Fruit fly (Drosophila melanogaster): ENCODE data around the gene milt.

The milt gene

dm6 chr2L:7013157-7013556 is 24.5 kb upstream of the milt start, which contains the start of gene CG43322:
TSS of gene CG43322 (plus strand) at chr2L:7013396.
- no peak for TF ChIP-seq CG6791 (GFP tag; IDR thresholded peaks at IDR 0.05; ENCODE audit: partially characterized antibody)
- TF ChIP-seq nmo (GFP tag; optimal IDR thresholded peaks at IDR 0.05) = no peak
- no peak for TF ChIP-seq CG12942 (GFP tag; optimal IDR thresholded peaks at IDR 0.05)
- TF ChIP-seq CG11504 (tag; optimal IDR thresholded peaks at IDR 0.05) = no peak
- TF ChIP-seq Dp (GFP tag; optimal IDR thresholded peaks at IDR 0.05) = peak; percentile 35
- no peak for TF ChIP-seq Dfd (GFP tag; optimal IDR thresholded peaks at IDR 0.05)
- TF ChIP-seq CG15479 (GFP tag; optimal IDR thresholded peaks at IDR 0.05) = no peak
- TF ChIP-seq CG8944 (GFP tag; optimal IDR thresholded peaks at IDR 0.05) = no peak
- no peak for TF ChIP-seq gsb-n (tag; optimal IDR thresholded peaks at IDR 0.05)
- no peak for TF ChIP-seq pum (GFP tag; optimal IDR thresholded peaks at IDR 0.05)
- no peak for TF ChIP-seq ERR (GFP tag; optimal IDR thresholded peaks at IDR 0.05)
- no peak for TF ChIP-seq BtbVII (GFP tag; optimal IDR thresholded peaks at IDR 0.05)
- no peak for TF ChIP-seq CG3281 (GFP tag; optimal IDR thresholded peaks at IDR 0.05)
- no peak for TF ChIP-seq Gug (GFP tag; IDR thresholded peaks at IDR 0.05)
- no peak for TF ChIP-seq CHES-1-like (GFP tag; optimal IDR thresholded peaks at IDR 0.05)
- TF ChIP-seq CG1792 (GFP tag; optimal IDR thresholded peaks at IDR 0.05) = no peak
- TF ChIP-seq trem (tag; optimal IDR thresholded peaks at IDR 0.05) = peak; percentile 18
- TF ChIP-seq salm (tag; optimal IDR thresholded peaks at IDR 0.05) = no peak
- TF ChIP-seq CG4360 (GFP tag; IDR thresholded peaks at IDR 0.05) = no peak
- no peak for TF ChIP-seq HmgZ (tag; optimal IDR thresholded peaks at IDR 0.05)
- TF ChIP-seq CG17912 (GFP tag; optimal IDR thresholded peaks at IDR 0.05) = no peak
- TF ChIP-seq CG2678 (tag; optimal IDR thresholded peaks at IDR 0.05) = no peak
- no peak for TF ChIP-seq HmgD (GFP tag; optimal IDR thresholded peaks at IDR 0.05)
- no peak for TF ChIP-seq hbn (GFP tag; IDR thresholded peaks at IDR 0.05; ENCODE audit: partially characterized antibody)
- no peak for TF ChIP-seq bab2 (GFP tag; optimal IDR thresholded peaks at IDR 0.05)
- TF ChIP-seq BEAF-32 (GFP tag; optimal IDR thresholded peaks at IDR 0.05) = peak; percentile 1
- TF ChIP-seq crol (GFP tag; IDR thresholded peaks at IDR 0.05) = no peak
- no peak for TF ChIP-seq onecut (GFP tag; IDR thresholded peaks at IDR 0.05)
- TF ChIP-seq rib (GFP tag; IDR thresholded peaks at IDR 0.05) = no peak
- no peak for TF ChIP-seq toy (GFP tag; IDR thresholded peaks at IDR 0.05)
- TF ChIP-seq CG14710 (tag; optimal IDR thresholded peaks at IDR 0.05) = peak; percentile 6
- TF ChIP-seq CG13287 (GFP tag; IDR thresholded peaks at IDR 0.05; ENCODE audit: partially characterized antibody) = peak; percentile 13; the same call in 1 of the 2 replicates
- TF ChIP-seq CG1529 (GFP tag; optimal IDR thresholded peaks at IDR 0.05) = no peak
- 0 out of 3 replicates have a peak, but pooled peaks have one; percentile 17 for TF ChIP-seq Doc3 (GFP tag; IDR thresholded peaks at IDR 0.05; ENCODE audit: partially characterized antibody)
- no peak for TF ChIP-seq CG7357 (GFP tag; IDR thresholded peaks at IDR 0.05)
- no peak for TF ChIP-seq CG5180 (GFP tag; optimal IDR thresholded peaks at IDR 0.05)
- TF ChIP-seq Hsf (GFP tag; optimal IDR thresholded peaks at IDR 0.05) = no peak
- no peak for TF ChIP-seq CG10431 (GFP tag; optimal IDR thresholded peaks at IDR 0.05)
- TF ChIP-seq pzg (GFP tag; optimal IDR thresholded peaks at IDR 0.05) = peak; percentile 37
- no peak for TF ChIP-seq ATbp (GFP tag; optimal IDR thresholded peaks at IDR 0.05)
- TF ChIP-seq CG15514 (GFP tag; optimal IDR thresholded peaks at IDR 0.05) = no peak
- no peak for TF ChIP-seq CG33557 (GFP tag; optimal IDR thresholded peaks at IDR 0.05)
- TF ChIP-seq CG2120 (GFP tag; optimal IDR thresholded peaks at IDR 0.05) = no peak
- TF ChIP-seq sna (GFP tag; IDR thresholded peaks at IDR 0.05; ENCODE audit: partially characterized antibody) = no peak
- 0 out of 3 replicates have a peak, but pooled peaks have one; percentile 17 for TF ChIP-seq CG34224 (GFP tag; IDR thresholded peaks at IDR 0.05; ENCODE audit: partially characterized antibody)
- TF ChIP-seq CG8359 (GFP tag; optimal IDR thresholded peaks at IDR 0.05; ENCODE audit: borderline replicate concordance) = no peak
- TF ChIP-seq Dll (GFP tag; IDR thresholded peaks at IDR 0.05; ENCODE audit: partially characterized antibody) = peak; percentile 34; the same call in 1 of the 4 replicates
- no peak for TF ChIP-seq psq (GFP tag; optimal IDR thresholded peaks at IDR 0.05)
- peak; percentile 47; the same call in 1 of the 2 replicates for TF ChIP-seq E2f2 (GFP tag; IDR thresholded peaks at IDR 0.05)
- TF ChIP-seq cg (GFP tag; optimal IDR thresholded peaks at IDR 0.05) = peak; percentile 56
